Fruit fly (Drosophila melanogaster): ENCODE measurements around the gene Ppn.
A peak's percentile ranks its signal among the peaks of the same experiment; 100 is the strongest.

The Ppn gene

dm6 chr3R:28562654-28563198 is 22.6 kb upstream of the Ppn start:
- TF ChIP-seq usp (GFP tag; optimal IDR thresholded peaks at IDR 0.05) (no peak), sv (GFP tag; optimal IDR thresholded peaks at IDR 0.05) (no peak), Abd-B (GFP tag; optimal IDR thresholded peaks at IDR 0.05) (no peak), Mio (GFP tag; optimal IDR thresholded peaks at IDR 0.05) (no peak), CG32264 (GFP tag; optimal IDR thresholded peaks at IDR 0.05) (no peak), foxo (GFP tag; optimal IDR thresholded peaks at IDR 0.05) (no peak), CrebA (GFP tag; optimal IDR thresholded peaks at IDR 0.05; ENCODE audit: borderline replicate concordance) (no peak), jim (GFP tag; optimal IDR thresholded peaks at IDR 0.05) (no peak), br (GFP tag; optimal IDR thresholded peaks at IDR 0.05) (no peak), sage (GFP tag; optimal IDR thresholded peaks at IDR 0.05) (no peak), brk (GFP tag; optimal IDR thresholded peaks at IDR 0.05) (no peak), psq (GFP tag; optimal IDR thresholded peaks at IDR 0.05) (no peak), CG9705 (GFP tag; optimal IDR thresholded peaks at IDR 0.05) (no peak), tai (GFP tag; optimal IDR thresholded peaks at IDR 0.05) (no peak), OdsH (GFP tag; optimal IDR thresholded peaks at IDR 0.05) (no peak)

- no peak for TF ChIP-seq psq (GFP tag; optimal IDR thresholded peaks at IDR 0.05)
These were observed 21.3 kb upstream of the Ppn start for dm6 chr3R:28561320-28561831.

- TF ChIP-seq h (GFP tag; optimal IDR thresholded peaks at IDR 0.05) (peak; percentile 39), foxo (GFP tag; optimal IDR thresholded peaks at IDR 0.05) (no peak), OdsH (GFP tag; optimal IDR thresholded peaks at IDR 0.05) (peak; percentile 37), br (GFP tag; optimal IDR thresholded peaks at IDR 0.05) (peak; percentile 15), CG9705 (GFP tag; optimal IDR thresholded peaks at IDR 0.05) (no peak), GATAd (GFP tag; optimal IDR thresholded peaks at IDR 0.05) (no peak), CrebA (GFP tag; optimal IDR thresholded peaks at IDR 0.05; ENCODE audit: borderline replicate concordance) (no peak), Hnf4 (GFP tag; optimal IDR thresholded peaks at IDR 0.05) (peak; percentile 3)
These were observed 18.7 kb upstream of the Ppn start for dm6 chr3R:28558801-28559200.

DNA sequence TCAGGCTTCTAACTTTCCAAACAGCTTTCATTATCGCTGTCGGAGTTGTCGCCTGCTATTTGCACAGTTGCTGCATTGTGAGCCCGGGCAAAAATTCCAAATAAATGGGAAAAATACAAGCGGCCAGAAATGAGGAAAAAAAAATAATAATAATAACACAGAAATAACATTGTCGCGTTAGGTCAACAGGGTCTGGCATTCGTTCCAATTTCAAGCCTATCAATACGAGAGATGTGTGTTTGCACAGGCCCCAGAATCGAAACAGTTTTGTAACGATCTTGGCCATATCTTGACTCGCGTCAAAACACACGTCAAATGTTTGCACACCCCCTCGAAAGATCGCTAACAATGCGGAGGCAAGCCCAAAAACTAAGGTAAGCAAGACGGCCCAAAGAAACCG is 16.3 kb upstream of the Ppn start:
- no peak for TF ChIP-seq dsf (GFP tag; optimal IDR thresholded peaks at IDR 0.05; ENCODE audit: borderline replicate concordance)
- no peak for TF ChIP-seq usp (GFP tag; optimal IDR thresholded peaks at IDR 0.05)

DNA sequence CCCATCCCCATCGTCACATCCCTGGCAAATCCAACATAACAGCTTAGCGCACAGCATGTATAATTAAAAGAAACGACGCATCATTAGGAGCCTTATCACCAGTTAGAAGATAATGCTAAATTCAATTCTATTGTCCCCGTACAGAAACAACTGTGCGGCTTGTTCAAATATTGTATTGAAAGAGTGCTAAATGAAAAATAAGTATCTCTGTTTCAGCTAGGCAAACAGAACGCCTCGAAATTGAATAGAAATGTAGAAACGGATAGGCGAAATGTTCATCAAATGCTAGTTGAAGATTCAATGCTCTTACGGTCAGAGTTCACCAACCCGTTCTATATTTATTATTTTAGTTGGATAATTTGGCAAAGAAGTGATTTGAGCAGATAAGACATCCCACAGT is 15.7 kb upstream of the Ppn start:
- no peak for TF ChIP-seq Rel (GFP tag; optimal IDR thresholded peaks at IDR 0.05)
- no peak for TF ChIP-seq Rel (tag; optimal IDR thresholded peaks at IDR 0.05)
- no peak for TF ChIP-seq Hr78 (GFP tag; optimal IDR thresholded peaks at IDR 0.05)
- TF ChIP-seq woc (GFP tag; optimal IDR thresholded peaks at IDR 0.05), result no peak
- TF ChIP-seq HLH106 (tag; optimal IDR thresholded peaks at IDR 0.05), result no peak
- no peak for TF ChIP-seq dmrt93B (GFP tag; optimal IDR thresholded peaks at IDR 0.05)
- TF ChIP-seq GATAd (GFP tag; optimal IDR thresholded peaks at IDR 0.05), result no peak
- TF ChIP-seq h (GFP tag; optimal IDR thresholded peaks at IDR 0.05), result no peak
- TF ChIP-seq N (GFP tag; optimal IDR thresholded peaks at IDR 0.05), result no peak
- no peak for TF ChIP-seq Abd-B (GFP tag; optimal IDR thresholded peaks at IDR 0.05)
- no peak for TF ChIP-seq Myc (optimal IDR thresholded peaks at IDR 0.05)
- TF ChIP-seq CG9705 (GFP tag; optimal IDR thresholded peaks at IDR 0.05), result no peak
- TF ChIP-seq fru (GFP tag; optimal IDR thresholded peaks at IDR 0.05), result no peak
- no peak for TF ChIP-seq Jra (GFP tag; optimal IDR thresholded peaks at IDR 0.05)

DNA sequence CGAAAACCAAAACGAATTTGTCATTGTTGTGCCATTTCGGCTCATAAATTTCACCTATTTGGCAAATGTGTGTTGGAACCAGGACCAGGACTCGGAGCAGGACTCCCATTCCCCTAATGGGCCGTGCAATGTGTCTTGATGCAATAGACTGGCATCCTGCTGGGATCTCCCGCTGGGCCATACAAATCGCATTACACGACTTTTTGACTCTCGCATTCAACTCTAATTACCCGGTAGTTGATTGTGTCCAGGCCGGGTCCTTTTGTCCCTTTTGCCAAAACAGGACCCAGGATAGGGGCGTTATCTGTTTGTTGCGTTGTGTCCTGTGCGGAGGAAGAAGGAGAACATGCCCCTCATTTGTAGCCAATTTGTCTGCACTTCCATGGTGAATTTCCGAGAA is 15.2 kb upstream of the Ppn start:
- TF ChIP-seq Dif (GFP tag; optimal IDR thresholded peaks at IDR 0.05; ENCODE audit: partially characterized antibody) (no peak), Mio (GFP tag; optimal IDR thresholded peaks at IDR 0.05) (no peak), CG32264 (GFP tag; optimal IDR thresholded peaks at IDR 0.05) (no peak), Hnf4 (GFP tag; optimal IDR thresholded peaks at IDR 0.05) (no peak), jim (GFP tag; optimal IDR thresholded peaks at IDR 0.05) (no peak), Vsx2 (GFP tag; optimal IDR thresholded peaks at IDR 0.05; ENCODE audit: partially characterized antibody) (no peak), pan (optimal IDR thresholded peaks at IDR 0.05) (no peak), fru (GFP tag; optimal IDR thresholded peaks at IDR 0.05) (no peak), dmrt93B (GFP tag; optimal IDR thresholded peaks at IDR 0.05) (no peak), Jra (GFP tag; optimal IDR thresholded peaks at IDR 0.05) (no peak), Myc (optimal IDR thresholded peaks at IDR 0.05) (no peak), woc (GFP tag; optimal IDR thresholded peaks at IDR 0.05) (no peak), lola (GFP tag; optimal IDR thresholded peaks at IDR 0.05) (no peak), OdsH (GFP tag; optimal IDR thresholded peaks at IDR 0.05) (no peak), br (GFP tag; optimal IDR thresholded peaks at IDR 0.05) (no peak), usp (GFP tag; optimal IDR thresholded peaks at IDR 0.05) (no peak), psq (GFP tag; optimal IDR thresholded peaks at IDR 0.05) (no peak), brk (GFP tag; optimal IDR thresholded peaks at IDR 0.05) (no peak), dl (GFP tag; optimal IDR thresholded peaks at IDR 0.05; ENCODE audit: insufficient read depth in 1 of 2, partially characterized antibody in 2 of 2) (no peak)
